Worm (Caenorhabditis elegans): ENCODE data around the gene F40A3.7.

DNA sequence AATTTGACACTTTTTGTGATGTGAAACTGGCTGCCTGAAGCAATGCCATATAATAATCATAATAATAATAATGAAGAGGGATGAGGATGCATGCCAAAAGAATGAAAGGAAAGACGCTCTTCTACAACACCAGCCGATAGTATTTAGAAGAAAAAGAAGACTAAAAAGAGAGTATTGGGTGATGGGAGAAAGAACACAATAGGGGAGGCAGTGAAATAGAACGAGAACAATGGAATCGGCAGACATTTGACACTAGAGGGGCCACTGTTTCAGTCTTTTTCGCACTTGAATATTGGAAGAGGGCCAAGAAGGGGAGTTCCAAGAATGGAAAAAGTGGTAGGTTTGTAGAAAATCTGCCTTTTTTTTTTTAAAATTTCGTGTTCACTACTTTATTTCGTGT is 52.5 kb downstream of the F40A3.7 start, which contains the start of gene memo-1:
- TF ChIP-seq ceh-45 (GFP tag; IDR thresholded peaks at IDR 0.05) (no peak), ama-1 (optimal IDR thresholded peaks at IDR 0.05) (no peak)

All from whole organism, late embryonic.